Worm (Caenorhabditis elegans) whole organism, young adult: ENCODE data around the gene T26C5.2.

Source experiments
- F57A8.1 ChIP-seq: fragments of 200-800 bp; sonication (Bioruptor generic); optimal IDR thresholded peaks from 2 replicates; lab custom pipeline; 2018; ENCODE audit warnings: mild to moderate bottlenecking, missing genetic modification characterization, moderate library complexity, missing compliant biosample characterization
- egl-44 ChIP-seq: fragments of 200-800 bp; sonication (Bioruptor generic); IDR thresholded peaks from 2 replicates; pipeline ENCODE4 v1.3.6; 2022; ENCODE audit warnings: missing genetic modification reagents, missing genetic modification characterization, missing compliant biosample characterization
- zim-3 ChIP-seq: sonication (generic microtip); optimal IDR thresholded peaks from 2 replicates; lab custom pipeline; 2017; ENCODE audit warnings: mild to moderate bottlenecking, missing genetic modification characterization, moderate library complexity, missing compliant biosample characterization

DNA sequence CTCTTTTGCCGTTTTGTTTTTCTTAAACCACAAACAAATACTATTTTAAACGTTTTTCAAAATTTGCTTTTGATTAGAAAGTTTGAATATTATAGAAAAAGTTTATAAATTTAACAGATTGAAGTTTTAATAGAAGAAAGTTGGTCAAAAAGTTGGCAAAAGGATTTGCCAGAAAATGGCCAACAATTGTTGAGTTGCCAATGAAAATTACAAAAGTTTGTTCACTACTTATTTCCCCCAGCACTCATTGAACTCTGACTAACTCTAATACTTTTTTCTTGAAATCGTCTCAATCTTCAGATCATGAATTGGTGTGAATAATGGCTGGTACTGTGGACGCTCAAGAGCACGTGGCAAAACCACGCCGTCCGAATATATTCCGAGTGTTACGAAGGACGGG, 22.9 kb upstream of the T26C5.2 start, which contains the start of gene ZK1067.4:
- TF ChIP-seq zim-3 (tag; lab: Kevin White, UChicago) (no peak), egl-44 (no peak), F57A8.1 (GFP tag; lab: Kevin White, UChicago) (no peak)
